Fruit fly (Drosophila melanogaster) whole organism, prepupa: ENCODE results near the gene CG2841.

Experiments used
- Blimp-1 ChIP-seq: fragments of 200-800 bp; sonication (Bioruptor generic); optimal IDR thresholded peaks from 3 replicates; lab custom pipeline; 2017; ENCODE audit warnings: missing biosample characterization, missing genetic modification characterization, mild to moderate bottlenecking, moderate library complexity, missing genetic modification reagents
- CG16779 ChIP-seq: fragments of 200-800 bp; sonication (Bioruptor generic); optimal IDR thresholded peaks from 3 replicates; lab custom pipeline; 2017; ENCODE audit warnings: missing biosample characterization, mild to moderate bottlenecking, missing genetic modification characterization
- CG32006 ChIP-seq: fragments of 200-800 bp; sonication (Bioruptor generic); optimal IDR thresholded peaks from 3 replicates; lab custom pipeline; 2017; ENCODE audit warnings: missing biosample characterization, mild to moderate bottlenecking, missing genetic modification characterization
- CG6276 ChIP-seq: fragments of 200-800 bp; sonication (Bioruptor generic); optimal IDR thresholded peaks from 2 replicates; lab custom pipeline; 2017; ENCODE audit warnings: missing biosample characterization, mild to moderate bottlenecking, missing genetic modification characterization
- CG6808 ChIP-seq: fragments of 200-800 bp; sonication (Bioruptor generic); optimal IDR thresholded peaks from 3 replicates; lab custom pipeline; 2017; ENCODE audit warnings: missing biosample characterization, missing genetic modification characterization, mild to moderate bottlenecking, moderate library complexity, missing genetic modification reagents
- CG8119 ChIP-seq: fragments of 200-800 bp; sonication (Bioruptor generic); IDR thresholded peaks from 3 replicates; pipeline ENCODE4 v1.3.6; 2022; ENCODE audit warnings: missing biosample characterization, missing genetic modification characterization
- Met ChIP-seq: fragments of 200-800 bp; sonication (Bioruptor generic); optimal IDR thresholded peaks from 3 replicates; lab custom pipeline; 2016; ENCODE audit warnings: missing biosample characterization, missing genetic modification characterization
- dsx ChIP-seq: fragments of 200-800 bp; optimal IDR thresholded peaks from 3 replicates; lab custom pipeline; 2019; ENCODE audit warnings: missing biosample characterization, mild to moderate bottlenecking, missing genetic modification characterization, moderate library complexity; ENCODE audit not compliant: poor library complexity, severe bottlenecking
- salr ChIP-seq, 2 experiments: fragments of 200-800 bp; sonication (Bioruptor generic); optimal IDR thresholded peaks; 3 replicates each; lab custom pipeline; 2016 to 2018; ENCODE audit warnings: missing biosample characterization in 2 of 2, missing genetic modification characterization in 2 of 2, mild to moderate bottlenecking in 1 of 2
- ss ChIP-seq, 2 experiments: fragments of 200-800 bp; sonication (Bioruptor generic); optimal IDR thresholded peaks; 2 replicates in 1 of 2; 3 replicates in 1 of 2; lab custom pipeline; 2017 to 2018; ENCODE audit warnings: mild to moderate bottlenecking in 2 of 2, missing biosample characterization in 2 of 2, missing genetic modification characterization in 2 of 2, moderate library complexity in 1 of 2

DNA sequence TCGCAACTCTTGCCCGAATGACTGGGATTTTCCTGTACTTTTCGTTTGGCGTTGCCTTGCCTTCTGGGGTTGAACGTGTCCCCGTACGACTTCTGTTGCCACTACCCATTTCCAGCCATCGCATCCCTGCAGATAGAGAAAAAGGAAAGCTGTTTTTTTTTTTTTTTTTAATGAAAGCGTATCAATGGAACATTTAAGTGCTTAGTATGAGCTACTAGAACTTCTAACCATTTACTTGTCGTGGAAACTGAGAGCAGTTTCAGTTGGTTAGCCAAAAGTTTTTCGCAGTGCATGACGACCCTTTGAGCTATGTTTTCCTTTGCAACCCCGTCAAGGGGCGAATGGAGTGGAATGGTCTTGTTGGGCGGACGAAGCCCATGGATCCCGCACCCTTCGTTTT, 36.8 kb downstream of the CG2841 start:
- peak; percentile 47 for TF ChIP-seq dsx
- TF ChIP-seq CG6276 (GFP tag; lab: Kevin White, UChicago) = no peak
- TF ChIP-seq ss (GFP tag; optimal IDR thresholded peaks at IDR 0.05; lab: Kevin White, UChicago) = peak; percentile 36 to 72
- no peak for TF ChIP-seq Met (GFP tag; lab: Kevin White, UChicago)
- peak; percentile 40 for TF ChIP-seq CG6808 (GFP tag; lab: Kevin White, UChicago)
- peak in 1 of 2 experiments; percentile 8 for TF ChIP-seq salr (GFP tag; optimal IDR thresholded peaks at IDR 0.05; lab: Kevin White, UChicago)
- no peak for TF ChIP-seq CG16779 (tag; lab: Kevin White, UChicago)
- TF ChIP-seq Blimp-1 = no peak
- 0 out of 3 replicates have a peak, but pooled peaks have one; percentile 29 for TF ChIP-seq CG8119
- peak; percentile 25 for TF ChIP-seq CG32006 (GFP tag; lab: Kevin White, UChicago)
